Fruit fly (Drosophila melanogaster) whole organism, embryonic: ENCODE data around the gene Tusp.

Experiments used
- Blimp-1 ChIP-seq: fragments of 200-800 bp; sonication (Bioruptor generic); optimal IDR thresholded peaks from 3 replicates; lab custom pipeline; 2018; ENCODE audit warnings: missing biosample characterization, missing genetic modification characterization, mild to moderate bottlenecking, moderate library complexity, missing genetic modification reagents
- CG10431 ChIP-seq: fragments of 200-800 bp; sonication (Bioruptor generic); optimal IDR thresholded peaks from 3 replicates; lab custom pipeline; 2018; ENCODE audit warnings: missing biosample characterization, mild to moderate bottlenecking, missing genetic modification characterization
- CG11085 ChIP-seq: fragments of 200-800 bp; sonication (Bioruptor generic); IDR thresholded peaks from 2 replicates; pipeline ENCODE4 v1.3.6; 2022; ENCODE audit warnings: missing biosample characterization, missing genetic modification characterization
- CG14710 ChIP-seq: fragments of 200-800 bp; sonication (Bioruptor generic); optimal IDR thresholded peaks from 3 replicates; lab custom pipeline; 2019; ENCODE audit warnings: missing biosample characterization, mild to moderate bottlenecking, missing genetic modification characterization, moderate library complexity
- CG14965 ChIP-seq: fragments of 200-800 bp; sonication (Bioruptor generic); optimal IDR thresholded peaks from 2 replicates; lab custom pipeline; 2016; ENCODE audit warnings: missing biosample characterization, missing genetic modification characterization, borderline replicate concordance
- CG15269 ChIP-seq: fragments of 200-800 bp; sonication (Bioruptor generic); optimal IDR thresholded peaks from 2 replicates; lab custom pipeline; 2018; ENCODE audit warnings: missing biosample characterization, mild to moderate bottlenecking, missing genetic modification characterization, moderate library complexity
- CG1602 ChIP-seq: fragments of 200-800 bp; sonication (Bioruptor generic); optimal IDR thresholded peaks from 3 replicates; lab custom pipeline; 2016; ENCODE audit warnings: missing biosample characterization, missing genetic modification characterization
- CG16815 ChIP-seq: fragments of 200-800 bp; sonication (Bioruptor generic); optimal IDR thresholded peaks from 3 replicates; lab custom pipeline; 2017; ENCODE audit warnings: missing biosample characterization, mild to moderate bottlenecking, missing genetic modification characterization
- CG18011 ChIP-seq: fragments of 200-800 bp; sonication (Bioruptor generic); optimal IDR thresholded peaks from 2 replicates; lab custom pipeline; 2017; ENCODE audit warnings: missing biosample characterization, missing genetic modification characterization, mild to moderate bottlenecking, moderate library complexity, missing genotype
- CG18476 ChIP-seq: fragments of 200-800 bp; sonication (Bioruptor generic); optimal IDR thresholded peaks from 2 replicates; lab custom pipeline; 2016; ENCODE audit warnings: missing biosample characterization, mild to moderate bottlenecking, missing genetic modification characterization
- CG32532 ChIP-seq: fragments of 200-800 bp; sonication (Bioruptor generic); IDR thresholded peaks from 2 replicates; pipeline ENCODE4 v1.3.6; 2022; ENCODE audit warnings: missing biosample characterization, missing genetic modification characterization
- CG5180 ChIP-seq: fragments of 200-800 bp; sonication (Bioruptor generic); optimal IDR thresholded peaks from 3 replicates; lab custom pipeline; 2017; ENCODE audit warnings: missing biosample characterization, missing genetic modification characterization, mild to moderate bottlenecking, moderate library complexity, missing genetic modification reagents
- CG7839 ChIP-seq: fragments of 200-800 bp; sonication (Bioruptor generic); optimal IDR thresholded peaks from 3 replicates; lab custom pipeline; 2018; ENCODE audit warnings: missing biosample characterization, mild to moderate bottlenecking, missing genetic modification characterization, moderate library complexity
- CG8478 ChIP-seq: fragments of >200 bp; optimal IDR thresholded peaks from 2 replicates; lab custom pipeline; 2018
- CHES-1-like ChIP-seq: fragments of 200-800 bp; sonication (Bioruptor generic); optimal IDR thresholded peaks from 2 replicates; lab custom pipeline; 2016; ENCODE audit warnings: missing biosample characterization, missing genetic modification characterization
- E2f2 ChIP-seq: fragments of 200-800 bp; sonication (Bioruptor generic); IDR thresholded peaks from 2 replicates; pipeline ENCODE4 v1.3.6; 2022; ENCODE audit warnings: missing biosample characterization, missing genetic modification characterization
- HLH3B ChIP-seq: fragments of 200-800 bp; sonication (Bioruptor generic); IDR thresholded peaks from 2 replicates; pipeline ENCODE4 v1.3.6; 2022; ENCODE audit warnings: missing biosample characterization, missing genetic modification characterization
- HLHmδ ChIP-seq: fragments of 200-800 bp; sonication (Bioruptor generic); optimal IDR thresholded peaks from 2 replicates; lab custom pipeline; 2018; ENCODE audit warnings: missing biosample characterization, mild to moderate bottlenecking, missing genetic modification characterization, moderate library complexity
- Hr78 ChIP-seq, 2 experiments: fragments of 200-800 bp in 1 of 2; fragments of >200 bp in 1 of 2; sonication (Bioruptor generic) in 1 of 2; optimal IDR thresholded peaks; 2 replicates each; lab custom pipeline; 2017 to 2019; ENCODE audit warnings: missing biosample characterization in 2 of 2, missing genetic modification characterization in 2 of 2, mild to moderate bottlenecking in 1 of 2, moderate library complexity in 1 of 2
- Jarid2 ChIP-seq: fragments of 200-800 bp; sonication (Bioruptor generic); optimal IDR thresholded peaks from 3 replicates; lab custom pipeline; 2017; ENCODE audit warnings: mild to moderate bottlenecking, missing biosample characterization, missing genetic modification reagents, missing genetic modification characterization
- NK7.1 ChIP-seq: fragments of 200-800 bp; sonication (Bioruptor generic); optimal IDR thresholded peaks from 3 replicates; lab custom pipeline; 2016; ENCODE audit warnings: missing biosample characterization, missing genetic modification characterization
- Nf-YA ChIP-seq: fragments of 200-800 bp; sonication (Bioruptor generic); IDR thresholded peaks from 2 replicates; pipeline ENCODE4 v1.3.6; 2022; ENCODE audit warnings: missing biosample characterization, missing genetic modification characterization
- Optix ChIP-seq: fragments of 200-800 bp; sonication (Bioruptor generic); IDR thresholded peaks from 3 replicates; pipeline ENCODE4 v1.3.6; 2022; ENCODE audit warnings: missing biosample characterization, missing genetic modification characterization
- Pdp1 ChIP-seq, 2 experiments: fragments of 200-800 bp; sonication (Bioruptor generic); optimal IDR thresholded peaks; 3 replicates each; lab custom pipeline; 2016; ENCODE audit warnings: missing biosample characterization in 2 of 2, missing genetic modification characterization in 2 of 2, mild to moderate bottlenecking in 1 of 2, moderate library complexity in 1 of 2
- Ravus ChIP-seq: fragments of 200-800 bp; sonication (Bioruptor generic); IDR thresholded peaks from 2 replicates; pipeline ENCODE4 v1.3.6; 2022; ENCODE audit warnings: missing biosample characterization, missing genetic modification characterization
- Side ChIP-seq: fragments of 200-800 bp; sonication (Bioruptor generic); optimal IDR thresholded peaks from 2 replicates; lab custom pipeline; 2016; ENCODE audit warnings: missing biosample characterization, missing genetic modification characterization
- Sin3A ChIP-seq: fragments of >200 bp; optimal IDR thresholded peaks from 2 replicates; lab custom pipeline; 2018
- chinmo ChIP-seq: fragments of 200-800 bp; sonication (Bioruptor generic); IDR thresholded peaks from 4 replicates; pipeline ENCODE4 v1.3.6; 2022; ENCODE audit warnings: missing biosample characterization, missing genetic modification characterization; ENCODE audit not compliant: partially characterized antibody
- dmrt11E ChIP-seq: fragments of 200-800 bp; sonication (Bioruptor generic); optimal IDR thresholded peaks from 3 replicates; lab custom pipeline; 2018; ENCODE audit warnings: missing biosample characterization, mild to moderate bottlenecking, missing genetic modification characterization, moderate library complexity
- fd96Cb ChIP-seq: fragments of 200-800 bp; sonication (Bioruptor generic); optimal IDR thresholded peaks from 2 replicates; lab custom pipeline; 2018; ENCODE audit warnings: missing biosample characterization, mild to moderate bottlenecking, missing genetic modification characterization, moderate library complexity
- lbe ChIP-seq: fragments of 200-800 bp; sonication (Bioruptor generic); optimal IDR thresholded peaks from 2 replicates; lab custom pipeline; 2016; ENCODE audit warnings: missing biosample characterization, mild to moderate bottlenecking, missing genetic modification characterization
- nau ChIP-seq: fragments of 200-800 bp; sonication (Bioruptor generic); optimal IDR thresholded peaks from 3 replicates; lab custom pipeline; 2017; ENCODE audit warnings: missing biosample characterization, mild to moderate bottlenecking, missing genetic modification characterization, missing genetic modification reagents
- nerfin-1 ChIP-seq: fragments of 200-800 bp; sonication (Bioruptor generic); optimal IDR thresholded peaks from 3 replicates; lab custom pipeline; 2019; ENCODE audit warnings: missing biosample characterization, mild to moderate bottlenecking, missing genetic modification characterization, moderate library complexity
- nerfin-2 ChIP-seq: fragments of 200-800 bp; sonication (Bioruptor generic); IDR thresholded peaks from 2 replicates; pipeline ENCODE4 v1.3.6; 2022; ENCODE audit warnings: missing biosample characterization, missing genetic modification characterization; ENCODE audit not compliant: partially characterized antibody
- oc ChIP-seq: fragments of 200-800 bp; sonication (Bioruptor generic); optimal IDR thresholded peaks from 2 replicates; lab custom pipeline; 2018; ENCODE audit warnings: missing biosample characterization, mild to moderate bottlenecking, missing genetic modification characterization, moderate library complexity
- pum ChIP-seq: fragments of 200-800 bp; sonication (Bioruptor generic); optimal IDR thresholded peaks from 2 replicates; lab custom pipeline; 2016; ENCODE audit warnings: missing biosample characterization, missing genetic modification characterization
- sd ChIP-seq: fragments of 200-800 bp; sonication (Bioruptor generic); optimal IDR thresholded peaks from 3 replicates; lab custom pipeline; 2018; ENCODE audit warnings: missing biosample characterization, mild to moderate bottlenecking, missing genetic modification characterization, moderate library complexity
- sim ChIP-seq: fragments of 200-800 bp; sonication (Bioruptor generic); IDR thresholded peaks from 2 replicates; pipeline ENCODE4 v1.3.6; 2022; ENCODE audit warnings: missing biosample characterization, missing genetic modification characterization
- sqz ChIP-seq: fragments of 200-800 bp; sonication (Bioruptor generic); optimal IDR thresholded peaks from 3 replicates; lab custom pipeline; 2018; ENCODE audit warnings: missing biosample characterization, mild to moderate bottlenecking, missing genetic modification characterization
- vvl ChIP-seq: fragments of 200-800 bp; sonication (Bioruptor generic); IDR thresholded peaks from 2 replicates; pipeline ENCODE4 v1.3.6; 2022; ENCODE audit warnings: missing biosample characterization, missing genetic modification characterization

The Tusp gene

DNA sequence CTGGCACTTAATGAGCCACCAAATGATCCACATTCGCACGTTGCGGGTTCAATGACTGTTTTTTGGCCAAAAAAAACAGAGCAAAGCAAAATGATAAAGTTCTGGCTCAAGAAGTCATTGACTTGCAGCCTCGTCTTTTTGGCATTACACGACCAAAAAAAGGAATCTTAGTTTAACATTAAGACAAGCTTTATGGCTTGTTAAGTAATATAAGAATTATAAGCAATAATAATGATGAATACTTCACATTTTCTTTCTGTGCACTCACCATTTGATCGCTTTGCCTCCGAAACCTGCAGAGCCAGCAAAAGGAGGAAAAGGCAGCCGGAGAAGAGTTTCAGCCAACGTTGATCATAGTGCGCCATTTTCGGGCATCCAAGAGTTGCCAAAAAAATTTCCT, 14.5 kb upstream of the Tusp start:
- peak; percentile 62 for TF ChIP-seq lbe (GFP tag; lab: Kevin White, UChicago)
- no peak for TF ChIP-seq CG14965

DNA sequence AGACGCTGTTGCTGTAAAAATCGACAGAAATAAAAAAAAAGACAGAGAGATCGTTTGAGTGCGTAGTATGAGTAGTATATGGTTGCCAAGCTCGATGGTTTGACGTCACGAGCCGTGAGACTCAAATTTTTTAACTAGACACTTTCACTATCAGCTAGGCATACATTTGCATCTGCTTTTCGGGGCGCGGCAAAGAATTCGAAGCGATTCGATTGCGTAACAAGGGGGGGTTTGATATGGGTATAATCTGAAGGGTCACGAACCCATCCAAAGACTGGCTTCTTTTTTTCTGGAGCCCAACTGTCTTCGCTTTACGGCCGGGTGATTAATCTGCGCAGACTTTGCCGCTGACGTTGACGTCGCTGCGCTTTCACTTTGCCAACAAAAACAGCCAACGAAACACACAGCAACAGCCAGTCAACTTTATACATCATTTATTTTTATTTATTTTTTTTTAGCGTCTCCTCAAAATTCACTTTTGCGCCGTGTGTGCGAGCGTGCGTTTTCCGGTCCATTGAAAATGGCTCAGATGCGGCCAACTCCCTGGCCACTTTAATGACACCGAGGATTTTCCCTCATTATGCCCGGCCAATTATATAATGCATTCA, 14.0 kb upstream of the Tusp start:
- TF ChIP-seq CG1602 (GFP tag; lab: Kevin White, UChicago) (no peak), nerfin-1 (tag; lab: Kevin White, UChicago) (no peak), vvl (GFP tag; lab: Robert Waterston, UW) (peak; percentile 42; the same call in 1 of the 2 replicates), Pdp1 (GFP tag; optimal IDR thresholded peaks at IDR 0.05; lab: Kevin White, UChicago) (peak in 1 of 2 experiments; percentile 37), HLH3B (GFP tag; lab: Robert Waterston, UW) (no peak), Hr78 (GFP tag; optimal IDR thresholded peaks at IDR 0.05; lab: Kevin White, UChicago) (peak in 1 of 2 experiments; percentile 69), dmrt11E (tag; lab: Kevin White, UChicago) (no peak), Blimp-1 (GFP tag; lab: Kevin White, UChicago) (peak; percentile 88), NK7.1 (GFP tag; lab: Kevin White, UChicago) (no peak), CG11085 (GFP tag; lab: Robert Waterston, UW) (no peak), oc (tag; lab: Kevin White, UChicago) (peak; percentile 62), Ravus (GFP tag; lab: Robert Waterston, UW) (no peak), sd (peak; percentile 27)

DNA sequence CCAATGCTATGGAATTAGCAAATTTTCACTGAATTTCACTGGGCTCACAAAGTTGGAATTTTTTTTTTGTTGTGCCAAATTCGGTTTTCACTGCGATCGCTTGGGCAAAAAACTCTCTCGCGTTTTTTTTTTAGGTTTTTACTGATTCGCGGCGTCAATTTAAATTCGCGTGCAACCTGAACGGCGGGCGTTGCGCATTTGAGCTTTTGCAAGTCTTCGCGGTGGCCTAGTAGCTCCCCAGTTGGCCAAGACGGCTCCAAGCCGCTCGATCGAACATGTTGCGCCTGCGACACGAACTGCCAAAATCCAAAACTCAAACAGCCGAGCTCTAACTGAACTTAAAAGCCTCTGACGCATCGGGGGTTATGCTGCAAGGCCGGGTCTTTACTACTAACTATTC, 11.7 kb upstream of the Tusp start, which contains the start of gene CG5639:
Gene CG5639, minus strand, starts transcription at position 152 of the 400 bp plus-strand sequence.
- peak; percentile 84 for TF ChIP-seq CG18011 (GFP tag; lab: Kevin White, UChicago)
- TF ChIP-seq CG5180 (GFP tag; lab: Kevin White, UChicago) = peak; percentile 97
- no peak for TF ChIP-seq sqz (GFP tag; lab: Kevin White, UChicago)
- peak; percentile 11; the same call in 1 of the 2 replicates for TF ChIP-seq E2f2
- 0 out of 4 replicates have a peak, but pooled peaks have one; percentile 62 for TF ChIP-seq chinmo (GFP tag; lab: Robert Waterston, UW)
- TF ChIP-seq Blimp-1 (GFP tag; lab: Kevin White, UChicago) = no peak
- no peak for TF ChIP-seq CG16815
- TF ChIP-seq Jarid2 (GFP tag; lab: Kevin White, UChicago) = no peak
- no peak for TF ChIP-seq CG8478
- TF ChIP-seq, all 482 proteins: peak for 4

DNA sequence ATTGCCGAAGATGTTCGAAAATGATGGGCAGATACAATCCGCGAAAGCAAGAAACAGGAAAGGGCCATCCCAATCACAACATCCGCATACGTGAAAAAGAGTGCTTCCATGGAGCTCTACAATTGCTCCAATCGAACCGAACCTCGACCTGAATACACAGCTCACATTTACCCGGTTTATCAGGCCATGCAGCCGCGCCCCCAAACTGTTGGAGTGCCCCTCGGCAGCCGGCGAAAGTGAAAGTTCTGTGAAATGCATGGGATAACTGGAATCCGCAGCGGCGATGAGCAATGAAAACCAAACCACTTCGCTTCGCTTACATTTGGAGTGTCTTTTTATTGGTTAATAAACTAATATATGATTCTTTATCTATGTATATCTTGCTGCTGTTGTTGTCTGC, 10.4 kb upstream of the Tusp start:
- TF ChIP-seq CG15269 (no peak), nau (no peak), Sin3A (no peak), Nf-YA (GFP tag; lab: Robert Waterston, UW) (no peak), Blimp-1 (GFP tag; lab: Kevin White, UChicago) (peak; percentile 99), CG14710 (tag; lab: Kevin White, UChicago) (no peak), Optix (GFP tag; lab: Robert Waterston, UW) (no peak), nerfin-2 (no peak), fd96Cb (tag; lab: Kevin White, UChicago) (no peak), Side (GFP tag; lab: Kevin White, UChicago) (no peak), sim (GFP tag; lab: Robert Waterston, UW) (0 out of 2 replicates have a peak, but pooled peaks have one; percentile 20), CG32532 (GFP tag; lab: Robert Waterston, UW) (no peak), CG5180 (GFP tag; lab: Kevin White, UChicago) (peak; percentile 90), CG7839 (tag; lab: Kevin White, UChicago) (no peak), HLHmδ (peak; percentile 73), CG10431 (GFP tag; lab: Kevin White, UChicago) (peak; percentile 40), pum (GFP tag; lab: Kevin White, UChicago) (no peak), CG11085 (GFP tag; lab: Robert Waterston, UW) (no peak), CG18476 (peak; percentile 49), CHES-1-like (GFP tag; lab: Kevin White, UChicago) (no peak)
